Worm (Caenorhabditis elegans) whole organism, L2 larva: ENCODE measurements around the gene cdr-1.

ENCODE experiments used
- C34F6.9 ChIP-seq: fragments of 150-350 bp; optimal IDR thresholded peaks from 2 replicates; lab custom pipeline; 2014; ENCODE audit warnings: missing biosample characterization, missing genetic modification characterization
- F13H6.1 ChIP-seq: sonication (generic microtip); optimal IDR thresholded peaks from 2 replicates; lab custom pipeline; 2016; ENCODE audit warnings: missing genetic modification characterization, missing compliant biosample characterization
- Y55F3AM.14 ChIP-seq: fragments of 200-800 bp; sonication (Bioruptor generic); optimal IDR thresholded peaks from 2 replicates; lab custom pipeline; 2018; ENCODE audit warnings: mild to moderate bottlenecking, missing genetic modification characterization, missing compliant biosample characterization
- alr-1 ChIP-seq: fragments of 150-350 bp; optimal IDR thresholded peaks from 2 replicates; lab custom pipeline; 2014; ENCODE audit warnings: missing biosample characterization, missing genetic modification characterization
- blmp-1 ChIP-seq: sonication (generic microtip); optimal IDR thresholded peaks from 2 replicates; lab custom pipeline; 2017; ENCODE audit warnings: missing genetic modification characterization, mild to moderate bottlenecking, missing compliant biosample characterization, antibody characterized with exemption, moderate library complexity; ENCODE audit not compliant: insufficient read depth
- ceh-16 ChIP-seq: fragments of 150-350 bp; optimal IDR thresholded peaks from 2 replicates; lab custom pipeline; 2014; ENCODE audit warnings: missing biosample characterization, missing genetic modification characterization
- ceh-82 ChIP-seq: fragments of 150-350 bp; optimal IDR thresholded peaks from 2 replicates; lab custom pipeline; 2014; ENCODE audit warnings: missing biosample characterization, missing genetic modification characterization
- crh-2 ChIP-seq: sonication (generic microtip); optimal IDR thresholded peaks from 2 replicates; lab custom pipeline; 2017; ENCODE audit warnings: missing biosample characterization, missing genetic modification characterization
- dmd-4 ChIP-seq: sonication (generic microtip); optimal IDR thresholded peaks from 2 replicates; lab custom pipeline; 2017; ENCODE audit warnings: missing biosample characterization, missing genetic modification characterization
- egl-27 ChIP-seq: sonication (generic microtip); optimal IDR thresholded peaks from 3 replicates; lab custom pipeline; 2017; ENCODE audit warnings: missing biosample characterization, missing genetic modification reagents, missing genetic modification characterization
- elt-3 ChIP-seq: sonication (generic microtip); optimal IDR thresholded peaks from 2 replicates; lab custom pipeline; 2017; ENCODE audit warnings: missing biosample characterization, missing genetic modification characterization
- fos-1 ChIP-seq: fragments of 150-350 bp; optimal IDR thresholded peaks from 2 replicates; lab custom pipeline; 2014; ENCODE audit warnings: missing biosample characterization, missing genetic modification characterization
- gmeb-1 ChIP-seq: fragments of 150-350 bp; optimal IDR thresholded peaks from 2 replicates; lab custom pipeline; 2014; ENCODE audit warnings: missing biosample characterization, missing genetic modification characterization
- lin-11 ChIP-seq: fragments of 150-350 bp; sonication (generic microtip); optimal IDR thresholded peaks from 2 replicates; lab custom pipeline; 2014; ENCODE audit warnings: missing biosample characterization, missing genetic modification characterization, inconsistent platforms, mixed read lengths
- lin-13 ChIP-seq: fragments of 150-350 bp; optimal IDR thresholded peaks from 2 replicates; lab custom pipeline; 2014; ENCODE audit warnings: missing biosample characterization, missing genetic modification reagents, missing genetic modification characterization
- lin-39 ChIP-seq: fragments of 150-350 bp; optimal IDR thresholded peaks from 2 replicates; lab custom pipeline; 2014; ENCODE audit warnings: missing biosample characterization, missing genetic modification reagents, missing genetic modification characterization
- lsy-2 ChIP-seq, 2 experiments: fragments of 150-350 bp in 1 of 2; sonication (generic microtip) in 1 of 2; optimal IDR thresholded peaks; 2 replicates each; lab custom pipeline; 2014 to 2017; ENCODE audit warnings: missing biosample characterization in 2 of 2, missing genetic modification characterization in 2 of 2
- mab-5 ChIP-seq: fragments of 150-350 bp; optimal IDR thresholded peaks from 2 replicates; lab custom pipeline; 2014; ENCODE audit warnings: missing biosample characterization, missing genetic modification characterization
- mbf-1 ChIP-seq: sonication (generic microtip); optimal IDR thresholded peaks from 2 replicates; lab custom pipeline; 2017; ENCODE audit warnings: missing biosample characterization, missing genetic modification characterization
- mdl-1 ChIP-seq, 2 experiments: fragments of 150-350 bp in 1 of 2; sonication (generic microtip) in 1 of 2; optimal IDR thresholded peaks; 2 replicates each; lab custom pipeline; 2017; ENCODE audit warnings: missing biosample characterization in 2 of 2, missing genetic modification characterization in 2 of 2
- nhr-10 ChIP-seq: sonication (generic microtip); optimal IDR thresholded peaks from 2 replicates; lab custom pipeline; 2017; ENCODE audit warnings: missing biosample characterization, missing genetic modification characterization
- nhr-11 ChIP-seq: fragments of 150-350 bp; optimal IDR thresholded peaks from 2 replicates; lab custom pipeline; 2014; ENCODE audit warnings: missing biosample characterization, missing genetic modification characterization
- nhr-12 ChIP-seq: fragments of 150-350 bp; optimal IDR thresholded peaks from 2 replicates; lab custom pipeline; 2014; ENCODE audit warnings: missing biosample characterization, missing genetic modification characterization
- nhr-129 ChIP-seq: fragments of 150-350 bp; optimal IDR thresholded peaks from 2 replicates; lab custom pipeline; 2014; ENCODE audit warnings: missing biosample characterization, missing genetic modification characterization
- nhr-21 ChIP-seq: fragments of 150-350 bp; optimal IDR thresholded peaks from 2 replicates; lab custom pipeline; 2014; ENCODE audit warnings: missing biosample characterization, missing genetic modification characterization
- nhr-23 ChIP-seq: fragments of 150-350 bp; optimal IDR thresholded peaks from 2 replicates; lab custom pipeline; 2014; ENCODE audit warnings: missing biosample characterization, missing genetic modification reagents, missing genetic modification characterization
- nhr-237 ChIP-seq: fragments of 150-350 bp; optimal IDR thresholded peaks from 2 replicates; lab custom pipeline; 2014; ENCODE audit warnings: missing biosample characterization, missing genetic modification characterization
- nhr-25 ChIP-seq: fragments of 150-350 bp; sonication (generic microtip); optimal IDR thresholded peaks from 3 replicates; lab custom pipeline; 2014; ENCODE audit warnings: missing biosample characterization, missing genetic modification characterization
- nhr-6 ChIP-seq: fragments of 150-350 bp; optimal IDR thresholded peaks from 2 replicates; lab custom pipeline; 2014; ENCODE audit warnings: missing biosample characterization, missing genetic modification characterization
- nhr-77 ChIP-seq: fragments of 150-350 bp; optimal IDR thresholded peaks from 2 replicates; lab custom pipeline; 2014; ENCODE audit warnings: missing biosample characterization, missing genetic modification characterization
- peb-1 ChIP-seq: fragments of 150-350 bp; optimal IDR thresholded peaks from 2 replicates; lab custom pipeline; 2014; ENCODE audit warnings: missing biosample characterization, missing genetic modification characterization
- skn-1 ChIP-seq: sonication (generic microtip); optimal IDR thresholded peaks from 2 replicates; lab custom pipeline; 2017; ENCODE audit warnings: missing biosample characterization, missing genetic modification characterization
- sma-3 ChIP-seq: sonication (generic microtip); optimal IDR thresholded peaks from 2 replicates; lab custom pipeline; 2016; ENCODE audit warnings: missing genetic modification reagents, missing genetic modification characterization, missing compliant biosample characterization
- sma-9 ChIP-seq, 2 experiments: fragments of 150-350 bp in 1 of 2; sonication (generic microtip) in 1 of 2; optimal IDR thresholded peaks; 2 replicates each; lab custom pipeline; 2014 to 2016; ENCODE audit warnings: missing genetic modification characterization in 2 of 2, mild to moderate bottlenecking in 1 of 2, missing biosample characterization in 1 of 2, missing compliant biosample characterization in 1 of 2, missing genetic modification reagents in 1 of 2, moderate library complexity in 1 of 2
- snpc-4 ChIP-seq: fragments of 150-350 bp; optimal IDR thresholded peaks from 2 replicates; lab custom pipeline; 2014; ENCODE audit warnings: missing biosample characterization, missing genetic modification characterization
- unc-39 ChIP-seq: fragments of 150-350 bp; optimal IDR thresholded peaks from 2 replicates; lab custom pipeline; 2014; ENCODE audit warnings: missing biosample characterization, missing genetic modification characterization
- unc-55 ChIP-seq: fragments of 150-350 bp; sonication (generic microtip); optimal IDR thresholded peaks from 3 replicates; lab custom pipeline; 2014; ENCODE audit warnings: missing biosample characterization, missing genetic modification reagents, missing genetic modification characterization
- zag-1 ChIP-seq: fragments of 150-350 bp; optimal IDR thresholded peaks from 2 replicates; lab custom pipeline; 2014; ENCODE audit warnings: missing biosample characterization, missing genetic modification characterization
- ztf-1 ChIP-seq: fragments of 200-800 bp; sonication (Bioruptor generic); conservative IDR thresholded peaks from 2 replicates; pipeline ENCODE4 v1.3.6; 2022; ENCODE audit warnings: missing genetic modification characterization, missing compliant biosample characterization
- ztf-11 ChIP-seq: sonication (generic microtip); optimal IDR thresholded peaks from 2 replicates; lab custom pipeline; 2017; ENCODE audit warnings: missing biosample characterization, missing genetic modification characterization

The cdr-1 gene

ce11 chrV:15921102-15921501, at the start of gene cdr-1:
Gene cdr-1, plus strand, starts transcription at chrV:15921309.
- TF ChIP-seq ceh-82 = no peak
- TF ChIP-seq gmeb-1 (tag; lab: Kevin White, UChicago) = no peak
- no peak for TF ChIP-seq fos-1 (tag; lab: Kevin White, UChicago)
- TF ChIP-seq sma-9 (GFP tag; optimal IDR thresholded peaks at IDR 0.05; lab: Kevin White, UChicago) = no peak
- TF ChIP-seq sma-9 (tag; optimal IDR thresholded peaks at IDR 0.05; lab: Kevin White, UChicago) = no peak

ce11 chrV:15872273-15872672, 48.8 kb upstream of the cdr-1 start, which contains the start of gene str-56:
Gene str-56, plus strand, starts transcription at chrV:15872573.
- TF ChIP-seq nhr-12 (tag; lab: Kevin White, UChicago) = no peak
- TF ChIP-seq nhr-237 = no peak
- TF ChIP-seq ceh-16 (tag; lab: Kevin White, UChicago) = no peak
- no peak for TF ChIP-seq nhr-10 (tag; lab: Kevin White, UChicago)
- no peak for TF ChIP-seq lin-11
- TF ChIP-seq ztf-11 (tag; lab: Kevin White, UChicago) = no peak
- TF ChIP-seq lsy-2 (tag; optimal IDR thresholded peaks at IDR 0.05; lab: Kevin White, UChicago) = no peak
- no peak for TF ChIP-seq unc-55 (GFP tag; lab: Kevin White, UChicago)
- TF ChIP-seq egl-27 = no peak
- TF ChIP-seq snpc-4 = no peak
- TF ChIP-seq zag-1 (tag; lab: Kevin White, UChicago) = no peak
- TF ChIP-seq nhr-77 (tag; lab: Kevin White, UChicago) = no peak
- TF ChIP-seq sma-9 (GFP tag; optimal IDR thresholded peaks at IDR 0.05; lab: Kevin White, UChicago) = no peak
- no peak for TF ChIP-seq sma-9 (tag; optimal IDR thresholded peaks at IDR 0.05; lab: Kevin White, UChicago)

ce11 chrV:15873762-15874161, 47.3 kb upstream of the cdr-1 start:
- TF ChIP-seq C34F6.9 (tag; lab: Kevin White, UChicago) = peak; percentile 46
- no peak for TF ChIP-seq nhr-12 (tag; lab: Kevin White, UChicago)
- no peak for TF ChIP-seq peb-1 (tag; lab: Kevin White, UChicago)
- no peak for TF ChIP-seq elt-3 (tag; lab: Kevin White, UChicago)
- TF ChIP-seq zag-1 (tag; lab: Kevin White, UChicago) = no peak
- no peak for TF ChIP-seq mbf-1
- peak; percentile 78 for TF ChIP-seq unc-55 (GFP tag; lab: Kevin White, UChicago)
- TF ChIP-seq fos-1 (tag; lab: Kevin White, UChicago) = peak; percentile 65
- no peak for TF ChIP-seq dmd-4 (tag; lab: Kevin White, UChicago)
- TF ChIP-seq mdl-1 (tag; optimal IDR thresholded peaks at IDR 0.05; lab: Kevin White, UChicago) = no peak
- no peak for TF ChIP-seq nhr-23
- TF ChIP-seq gmeb-1 (tag; lab: Kevin White, UChicago) = peak; percentile 68
- TF ChIP-seq sma-9 (GFP tag; optimal IDR thresholded peaks at IDR 0.05; lab: Kevin White, UChicago) = peak; percentile 85
- no peak for TF ChIP-seq sma-9 (tag; optimal IDR thresholded peaks at IDR 0.05; lab: Kevin White, UChicago)
- no peak for TF ChIP-seq lin-39 (tag; lab: Kevin White, UChicago)
- TF ChIP-seq F13H6.1 (tag; lab: Kevin White, UChicago) = peak; percentile 70
- TF ChIP-seq ztf-11 (tag; lab: Kevin White, UChicago) = no peak
- peak; percentile 66 for TF ChIP-seq snpc-4
- no peak for TF ChIP-seq mab-5 (tag; lab: Kevin White, UChicago)
- no peak for TF ChIP-seq ztf-1 (GFP tag; lab: Robert Waterston, UW)
- no peak for TF ChIP-seq alr-1 (tag; lab: Kevin White, UChicago)
- peak; percentile 83 for TF ChIP-seq nhr-129 (tag; lab: Kevin White, UChicago)
- peak; percentile 66 for TF ChIP-seq lin-13
- peak; percentile 73 for TF ChIP-seq nhr-21 (tag; lab: Kevin White, UChicago)
- TF ChIP-seq nhr-6 (tag; lab: Kevin White, UChicago) = peak; percentile 29
- no peak for TF ChIP-seq nhr-11
- peak; percentile 37 for TF ChIP-seq egl-27
- peak; percentile 39 for TF ChIP-seq sma-3
- no peak for TF ChIP-seq ceh-16 (tag; lab: Kevin White, UChicago)
- TF ChIP-seq nhr-77 (tag; lab: Kevin White, UChicago) = no peak
- TF ChIP-seq unc-39 (tag; lab: Kevin White, UChicago) = no peak
- TF ChIP-seq lsy-2 (tag; optimal IDR thresholded peaks at IDR 0.05; lab: Kevin White, UChicago) = peak in 1 of 2 experiments; percentile 51
- TF ChIP-seq skn-1 (tag; lab: Kevin White, UChicago) = no peak
- peak; percentile 80 for TF ChIP-seq lin-11
- peak; percentile 71 for TF ChIP-seq ceh-82
- no peak for TF ChIP-seq nhr-25
- TF ChIP-seq nhr-237 = peak; percentile 5
- no peak for TF ChIP-seq nhr-10 (tag; lab: Kevin White, UChicago)
- TF ChIP-seq blmp-1 (tag; lab: Kevin White, UChicago) = peak; percentile 8
- peak; percentile 62 for TF ChIP-seq crh-2
- TF ChIP-seq Y55F3AM.14 (GFP tag; lab: Kevin White, UChicago) = peak; percentile 90
